Worm (Caenorhabditis elegans): ENCODE results near the gene Y105C5A.10.

ce11 chrIV:15588879-15589278 lies 46.7 kb upstream of the Y105C5A.10 start:
- TF ChIP-seq ceh-82 (tag; optimal IDR thresholded peaks at IDR 0.05) (no peak), mbf-1 (tag; optimal IDR thresholded peaks at IDR 0.05) (no peak), nhr-237 (tag; optimal IDR thresholded peaks at IDR 0.05) (no peak), ama-1 (optimal IDR thresholded peaks at IDR 0.05) (no peak)

All from whole organism, L2 larva.